Worm (Caenorhabditis elegans): ENCODE measurements around the gene C54F6.18.
A peak's percentile ranks its signal among the peaks of the same experiment; 100 is the strongest.

Gene C54F6.18

DNA sequence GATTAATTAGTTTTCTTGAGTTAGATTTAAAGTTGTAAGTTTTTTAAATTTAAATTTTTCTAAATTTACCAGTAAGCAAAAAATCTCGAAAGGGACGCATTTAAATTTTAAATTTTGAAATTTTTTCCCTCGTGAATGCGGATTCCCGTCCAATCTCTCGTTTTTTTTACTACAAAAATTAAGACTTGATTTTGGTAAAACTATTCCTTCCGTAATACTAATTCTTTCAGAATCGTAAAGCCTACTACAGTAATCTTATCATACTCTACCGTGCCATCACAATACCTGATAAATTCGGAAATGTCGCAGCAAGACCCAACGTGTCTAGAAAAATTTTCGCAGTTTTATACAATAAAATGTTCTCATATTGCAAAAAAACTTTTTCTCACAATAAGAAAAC lies 19.4 kb downstream of the C54F6.18 start, which contains the start of the genes C54F6.19 and nhx-3:
Gene C54F6.19, plus strand, starts transcription at position 301 of the 400 bp plus-strand sequence.
Gene nhx-3, minus strand, starts transcription at position 337 of the 400 bp plus-strand sequence.
- TF ChIP-seq hlh-11 (tag; optimal IDR thresholded peaks at IDR 0.05) (no peak), lin-39 (tag; optimal IDR thresholded peaks at IDR 0.05) (no peak), cey-2 (tag; optimal IDR thresholded peaks at IDR 0.05; ENCODE audit: borderline replicate concordance, insufficient read depth) (no peak), ceh-32 (tag; optimal IDR thresholded peaks at IDR 0.05; ENCODE audit: poor library complexity) (no peak), T26A8.4 (GFP tag; IDR thresholded peaks at IDR 0.05) (no peak), jun-1 (tag; optimal IDR thresholded peaks at IDR 0.05) (no peak), snpc-4 (tag; optimal IDR thresholded peaks at IDR 0.05) (no peak), ceh-82 (tag; optimal IDR thresholded peaks at IDR 0.05) (no peak), nhr-11 (tag; optimal IDR thresholded peaks at IDR 0.05) (no peak), T20F7.1 (GFP tag; optimal IDR thresholded peaks at IDR 0.05) (no peak), D1046.2 (GFP tag; IDR thresholded peaks at IDR 0.05) (no peak), vab-7 (GFP tag; IDR thresholded peaks at IDR 0.05) (no peak), ces-1 (GFP tag; optimal IDR thresholded peaks at IDR 0.05) (no peak), pqm-1 (tag; optimal IDR thresholded peaks at IDR 0.05) (no peak), lin-1 (GFP tag; IDR thresholded peaks at IDR 0.05) (no peak)

DNA sequence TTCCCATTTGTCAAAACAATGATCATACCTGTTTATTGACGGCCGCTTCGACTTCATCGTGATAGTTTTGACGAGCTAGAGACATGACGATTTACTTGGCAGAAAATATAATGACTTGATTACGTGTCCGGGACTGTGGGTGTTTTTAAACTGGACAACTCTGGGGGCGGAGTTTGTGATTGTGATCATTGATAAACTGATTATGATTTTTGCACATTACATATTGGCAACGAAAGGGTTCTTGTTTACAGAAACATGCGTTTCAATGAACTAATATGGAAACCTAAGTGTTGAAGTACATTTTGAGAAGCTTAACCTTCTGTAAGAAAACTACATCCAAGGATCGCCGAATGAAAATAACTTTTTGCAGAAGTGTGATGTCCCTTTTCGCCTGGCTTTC lies 21.7 kb downstream of the C54F6.18 start, which contains the start of gene ftn-1:
Gene ftn-1, minus strand, starts transcription at position 101 of the 400 bp plus-strand sequence.
- TF ChIP-seq nhr-6 (tag; optimal IDR thresholded peaks at IDR 0.05) (no peak), daf-16 (GFP tag; optimal IDR thresholded peaks at IDR 0.05) (no peak), daf-16 (tag; optimal IDR thresholded peaks at IDR 0.05) (peak; percentile 74), ama-1 (optimal IDR thresholded peaks at IDR 0.05) (peak; percentile 37), unc-62 (GFP tag; optimal IDR thresholded peaks at IDR 0.05 in 1 of 2) (peak in 1 of 2 experiments; percentile 48), unc-62 (tag; optimal IDR thresholded peaks at IDR 0.05) (no peak)

DNA sequence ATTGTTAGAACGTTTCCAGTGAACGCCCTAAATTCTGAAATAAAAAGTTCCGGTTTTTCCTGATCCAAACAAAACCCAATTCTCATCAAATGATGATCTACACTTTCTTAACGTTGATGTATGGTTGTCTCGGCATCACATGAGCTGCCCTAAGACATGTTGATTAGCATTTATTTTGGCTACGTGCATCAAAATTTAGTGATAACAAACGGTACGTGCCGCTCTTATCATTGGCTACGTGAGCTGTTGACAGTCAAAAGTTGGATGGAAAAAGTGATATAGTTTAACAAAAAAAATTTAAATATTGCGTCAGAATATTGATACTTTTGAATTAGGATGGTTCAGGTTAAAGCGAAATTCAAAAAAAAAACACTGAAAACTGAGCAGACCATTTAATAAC lies 22.2 kb downstream of the C54F6.18 start:
- TF ChIP-seq ama-1 (optimal IDR thresholded peaks at IDR 0.05) (no peak), nhr-6 (tag; optimal IDR thresholded peaks at IDR 0.05) (no peak), pqm-1 (tag; optimal IDR thresholded peaks at IDR 0.05) (peak; percentile 48), egl-43 (GFP tag; IDR thresholded peaks at IDR 0.05) (no peak), sdz-12 (GFP tag; optimal IDR thresholded peaks at IDR 0.05) (no peak), aly-2 (tag; optimal IDR thresholded peaks at IDR 0.05) (no peak), ceh-32 (tag; optimal IDR thresholded peaks at IDR 0.05; ENCODE audit: poor library complexity) (no peak), hlh-30 (tag; optimal IDR thresholded peaks at IDR 0.05; ENCODE audit: insufficient read depth) (peak; percentile 40), Y105C5A.15 (GFP tag; IDR thresholded peaks at IDR 0.05) (no peak), rbr-2 (tag; optimal IDR thresholded peaks at IDR 0.05) (no peak), vab-7 (GFP tag; IDR thresholded peaks at IDR 0.05) (no peak), aha-1 (tag) (peak; percentile 99), skn-1 (tag; optimal IDR thresholded peaks at IDR 0.05) (no peak), ZK337.2 (GFP tag; IDR thresholded peaks at IDR 0.05) (no peak), mep-1 (tag; optimal IDR thresholded peaks at IDR 0.05) (no peak), nhr-41 (GFP tag; IDR thresholded peaks at IDR 0.05) (no peak), fkh-10 (GFP tag; optimal IDR thresholded peaks at IDR 0.05) (no peak), hif-1 (tag; optimal IDR thresholded peaks at IDR 0.05) (peak in 1 of 2 experiments; percentile 70), daf-16 (GFP tag; optimal IDR thresholded peaks at IDR 0.05) (no peak), daf-16 (tag; optimal IDR thresholded peaks at IDR 0.05) (peak; percentile 97), lim-7 (GFP tag; IDR thresholded peaks at IDR 0.05) (no peak), dmd-9 (GFP tag; IDR thresholded peaks at IDR 0.05) (no peak), F37D6.2 (tag; optimal IDR thresholded peaks at IDR 0.05) (no peak), dmd-6 (GFP tag; IDR thresholded peaks at IDR 0.05) (peak; percentile 66)

DNA sequence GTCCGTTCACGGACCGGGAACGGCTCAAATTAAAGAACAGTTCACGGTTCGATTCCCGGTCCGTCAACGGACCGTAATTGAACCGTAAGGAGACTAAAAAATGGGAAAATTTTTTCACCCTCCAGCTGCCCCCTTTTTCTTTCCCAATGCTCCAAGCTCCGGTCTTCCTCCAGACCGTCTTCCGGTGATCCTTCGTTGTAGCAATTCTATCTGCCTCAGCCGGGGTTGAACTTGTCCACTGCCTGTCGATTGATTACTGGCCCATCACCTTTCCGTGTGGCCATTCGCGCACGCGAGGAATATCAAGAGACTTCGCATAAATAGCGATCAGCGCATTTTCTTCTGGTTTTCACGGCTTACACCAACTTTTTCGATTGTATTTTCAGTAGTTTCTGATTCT lies 22.7 kb downstream of the C54F6.18 start:
- peak; percentile 85 for TF ChIP-seq lin-1 (GFP tag; IDR thresholded peaks at IDR 0.05)
- 0 out of 2 replicates have a peak, but pooled peaks have one; percentile 59 for TF ChIP-seq ceh-20 (GFP tag; IDR thresholded peaks at IDR 0.05)
- 0 out of 2 replicates have a peak, but pooled peaks have one; percentile 39 for TF ChIP-seq php-3 (GFP tag; IDR thresholded peaks at IDR 0.05)
- peak; percentile 74 for TF ChIP-seq madf-9 (GFP tag; conservative IDR thresholded peaks at IDR 0.05)
- peak; percentile 73; the same call in 1 of the 2 replicates for TF ChIP-seq nhr-41 (GFP tag; IDR thresholded peaks at IDR 0.05)
- TF ChIP-seq F44E2.7 (GFP tag; IDR thresholded peaks at IDR 0.05) = peak; percentile 79
- peak; percentile 78; the same call in 1 of the 2 replicates for TF ChIP-seq Y48G9A.11 (GFP tag; IDR thresholded peaks at IDR 0.05)
- TF ChIP-seq D1046.2 (GFP tag; IDR thresholded peaks at IDR 0.05) = peak; percentile 81; the same call in 1 of the 2 replicates
- peak; percentile 0 for TF ChIP-seq lir-3 (tag; optimal IDR thresholded peaks at IDR 0.05)
- TF ChIP-seq mdt-29 (GFP tag; IDR thresholded peaks at IDR 0.05) = peak; percentile 71; the same call in 1 of the 2 replicates
- TF ChIP-seq ceh-44 (GFP tag; IDR thresholded peaks at IDR 0.05) = peak; percentile 86
- peak; percentile 90 for TF ChIP-seq lim-7 (GFP tag; IDR thresholded peaks at IDR 0.05)
- TF ChIP-seq snpc-1.2 (GFP tag; IDR thresholded peaks at IDR 0.05) = peak; percentile 91
